Worm (Caenorhabditis elegans) whole organism, young adult: Measurements from ENCODE around the gene set-11.

Experiments
- aptf-3 ChIP-seq: fragments of 200-800 bp; sonication (Bioruptor generic); IDR thresholded peaks from 2 replicates; pipeline ENCODE4 v1.3.6; 2022; ENCODE audit warnings: missing genetic modification characterization, missing compliant biosample characterization
- attf-6 ChIP-seq: fragments of 200-800 bp; sonication (Bioruptor generic); IDR thresholded peaks from 2 replicates; pipeline ENCODE4 v1.3.6; 2022; ENCODE audit warnings: missing genetic modification reagents, missing genetic modification characterization, missing compliant biosample characterization
- madf-10 ChIP-seq: sonication (generic microtip); optimal IDR thresholded peaks from 2 replicates; lab custom pipeline; 2016; ENCODE audit warnings: mild to moderate bottlenecking, missing genetic modification characterization, missing compliant biosample characterization
- nfyb-1 ChIP-seq: fragments of 200-800 bp; sonication (Bioruptor generic); IDR thresholded peaks from 2 replicates; pipeline ENCODE4 v1.3.6; 2022; ENCODE audit warnings: missing genetic modification reagents, missing genetic modification characterization, missing compliant biosample characterization
- nhr-179 ChIP-seq: sonication (generic microtip); optimal IDR thresholded peaks from 2 replicates; lab custom pipeline; 2016; ENCODE audit warnings: mild to moderate bottlenecking, missing genetic modification characterization, missing compliant biosample characterization
- snpc-4 ChIP-seq, 5 experiments: fragments of 150-350 bp in 1 of 5; sonication (generic microtip) in 4 of 5; optimal IDR thresholded peaks; 2 replicates each; lab custom pipeline; 2014 to 2018; ENCODE audit warnings: missing genetic modification characterization in 5 of 5, missing biosample characterization in 3 of 5, antibody characterized with exemption in 2 of 5, mild to moderate bottlenecking in 2 of 5, missing compliant biosample characterization in 2 of 5, missing genotype in 2 of 5, moderate library complexity in 2 of 5, missing genetic modification reagents in 1 of 5
- sptf-2 ChIP-seq: fragments of 200-800 bp; sonication (Bioruptor generic); optimal IDR thresholded peaks from 2 replicates; lab custom pipeline; 2018; ENCODE audit warnings: mild to moderate bottlenecking, missing genetic modification characterization, missing compliant biosample characterization
- tlf-1 ChIP-seq: fragments of 200-800 bp; sonication (Bioruptor generic); optimal IDR thresholded peaks from 2 replicates; lab custom pipeline; 2018; ENCODE audit warnings: mild to moderate bottlenecking, missing genetic modification characterization, missing compliant biosample characterization
- ztf-3 ChIP-seq: fragments of 200-800 bp; sonication (Bioruptor generic); optimal IDR thresholded peaks from 2 replicates; lab custom pipeline; 2018; ENCODE audit warnings: mild to moderate bottlenecking, missing genetic modification characterization, missing compliant biosample characterization

- no peak for TF ChIP-seq nfyb-1 (GFP tag; lab: Robert Waterston, UW)
- no peak for TF ChIP-seq madf-10 (tag; lab: Kevin White, UChicago)
- TF ChIP-seq attf-6 (GFP tag; lab: Robert Waterston, UW), result no peak
- no peak for TF ChIP-seq snpc-4 (GFP tag; optimal IDR thresholded peaks at IDR 0.05; lab: Kevin White, UChicago)
- no peak for TF ChIP-seq snpc-4 (tag; optimal IDR thresholded peaks at IDR 0.05; lab: Kevin White, UChicago)
- TF ChIP-seq nhr-179, result no peak
- TF ChIP-seq aptf-3 (GFP tag; lab: Robert Waterston, UW), result no peak
- no peak for TF ChIP-seq ztf-3
- TF ChIP-seq sptf-2 (GFP tag; lab: Kevin White, UChicago), result no peak
- no peak for TF ChIP-seq tlf-1 (GFP tag; lab: Kevin White, UChicago)
Observed at ce11 chrII:2684783-2685182, 7.6 kb downstream of the set-11 start.
